Worm (Caenorhabditis elegans) whole organism, young adult: ENCODE data around the gene trcs-1.

Experiments
- B0019.2 ChIP-seq: fragments of 200-800 bp; sonication (Bioruptor generic); conservative IDR thresholded peaks from 2 replicates; pipeline ENCODE4 v1.3.6; 2022; ENCODE audit warnings: missing genetic modification reagents, missing genetic modification characterization, missing compliant biosample characterization
- B0035.1 ChIP-seq: sonication (generic microtip); optimal IDR thresholded peaks from 2 replicates; lab custom pipeline; 2016; ENCODE audit warnings: missing genetic modification characterization, mild to moderate bottlenecking, missing compliant biosample characterization, missing genotype, missing genetic modification reagents
- B0336.3 ChIP-seq: fragments of 200-800 bp; sonication (Bioruptor generic); IDR thresholded peaks from 2 replicates; pipeline ENCODE4 v1.3.6; 2022; ENCODE audit warnings: missing genetic modification characterization, missing compliant biosample characterization
- C06A6.2 ChIP-seq: fragments of 200-800 bp; sonication (Bioruptor generic); conservative IDR thresholded peaks from 2 replicates; pipeline ENCODE4 v1.3.6; 2022; ENCODE audit warnings: missing genetic modification characterization, missing compliant biosample characterization
- C17E4.6 ChIP-seq: fragments of 200-800 bp; sonication (Bioruptor generic); IDR thresholded peaks from 2 replicates; pipeline ENCODE4 v1.3.6; 2022; ENCODE audit warnings: missing genetic modification reagents, missing genetic modification characterization, missing compliant biosample characterization
- D2030.7 ChIP-seq: fragments of 200-800 bp; sonication (Bioruptor generic); IDR thresholded peaks from 2 replicates; pipeline ENCODE4 v1.3.6; 2022; ENCODE audit warnings: missing genetic modification reagents, missing genetic modification characterization, missing compliant biosample characterization
- F22D6.2 ChIP-seq: sonication (generic microtip); optimal IDR thresholded peaks from 2 replicates; lab custom pipeline; 2016; ENCODE audit warnings: mild to moderate bottlenecking, missing genetic modification characterization, missing compliant biosample characterization
- F23B12.7 ChIP-seq: sonication (generic microtip); optimal IDR thresholded peaks from 2 replicates; lab custom pipeline; 2017; ENCODE audit warnings: missing genetic modification characterization, mild to moderate bottlenecking, missing compliant biosample characterization, antibody characterized with exemption, moderate library complexity; ENCODE audit not compliant: insufficient read depth
- F49E8.2 ChIP-seq: sonication (generic microtip); optimal IDR thresholded peaks from 3 replicates; lab custom pipeline; 2017; ENCODE audit warnings: missing genetic modification characterization, mild to moderate bottlenecking, missing compliant biosample characterization, antibody characterized with exemption, moderate library complexity; ENCODE audit not compliant: insufficient read depth
- F52B5.7 ChIP-seq: sonication (generic microtip); optimal IDR thresholded peaks from 2 replicates; lab custom pipeline; 2016; ENCODE audit warnings: mild to moderate bottlenecking, missing genetic modification characterization, missing compliant biosample characterization
- F57C9.4 ChIP-seq: sonication (generic microtip); optimal IDR thresholded peaks from 2 replicates; lab custom pipeline; 2017; ENCODE audit warnings: mild to moderate bottlenecking, missing genetic modification characterization, missing compliant biosample characterization
- K11D2.4 ChIP-seq: fragments of 200-800 bp; sonication (Bioruptor generic); IDR thresholded peaks from 2 replicates; pipeline ENCODE4 v1.3.6; 2022; ENCODE audit warnings: missing genetic modification reagents, missing genetic modification characterization, missing compliant biosample characterization
- Y53G8AR.9 ChIP-seq: fragments of 200-800 bp; sonication (Bioruptor generic); conservative IDR thresholded peaks from 2 replicates; pipeline ENCODE4 v1.3.6; 2022; ENCODE audit warnings: missing genetic modification reagents, missing genetic modification characterization, missing compliant biosample characterization
- Y67H2A.10 ChIP-seq: fragments of 200-800 bp; sonication (Bioruptor generic); conservative IDR thresholded peaks from 2 replicates; pipeline ENCODE4 v1.3.6; 2022; ENCODE audit warnings: missing genetic modification reagents, missing genetic modification characterization, missing compliant biosample characterization
- Y79H2A.3 ChIP-seq: fragments of 200-800 bp; sonication (Bioruptor generic); conservative IDR thresholded peaks from 2 replicates; pipeline ENCODE4 v1.3.6; 2022; ENCODE audit warnings: missing genetic modification reagents, missing genetic modification characterization, missing compliant biosample characterization
- Y95B8A.8 ChIP-seq: fragments of 200-800 bp; sonication (Bioruptor generic); IDR thresholded peaks from 2 replicates; pipeline ENCODE4 v1.3.6; 2022; ENCODE audit warnings: missing genetic modification reagents, missing genetic modification characterization, missing compliant biosample characterization
- ZK185.1 ChIP-seq: sonication (generic microtip); optimal IDR thresholded peaks from 2 replicates; lab custom pipeline; 2016; ENCODE audit warnings: mild to moderate bottlenecking, missing genetic modification characterization, missing compliant biosample characterization; ENCODE audit not compliant: poor library complexity, severe bottlenecking
- akir-1 ChIP-seq: fragments of 200-800 bp; sonication (Bioruptor generic); optimal IDR thresholded peaks from 2 replicates; lab custom pipeline; 2018; ENCODE audit warnings: mild to moderate bottlenecking, missing genetic modification characterization, moderate library complexity, missing compliant biosample characterization
- atf-7 ChIP-seq: sonication (generic microtip); optimal IDR thresholded peaks from 2 replicates; lab custom pipeline; 2017; ENCODE audit warnings: mild to moderate bottlenecking, missing genetic modification characterization, missing compliant biosample characterization
- attf-5 ChIP-seq: fragments of 200-800 bp; sonication (Bioruptor generic); optimal IDR thresholded peaks from 2 replicates; lab custom pipeline; 2018; ENCODE audit warnings: mild to moderate bottlenecking, missing genetic modification characterization, missing compliant biosample characterization
- bed-2 ChIP-seq: fragments of 200-800 bp; sonication (Bioruptor generic); IDR thresholded peaks from 2 replicates; pipeline ENCODE4 v1.3.6; 2022; ENCODE audit warnings: missing genetic modification reagents, missing genetic modification characterization, missing compliant biosample characterization
- cebp-1 ChIP-seq, 2 experiments: fragments of 200-800 bp in 1 of 2; sonication (Bioruptor generic) in 1 of 2; sonication (generic microtip) in 1 of 2; IDR thresholded peaks in 1 of 2; optimal IDR thresholded peaks in 1 of 2; 2 replicates each; pipeline versions ENCODE4 v1.3.6 to Lab custom; 2017 to 2022; ENCODE audit warnings: missing compliant biosample characterization in 2 of 2, missing genetic modification characterization in 2 of 2, mild to moderate bottlenecking in 1 of 2, missing genetic modification reagents in 1 of 2, moderate library complexity in 1 of 2
- ceh-79 ChIP-seq: sonication (generic microtip); optimal IDR thresholded peaks from 2 replicates; lab custom pipeline; 2017; ENCODE audit warnings: mild to moderate bottlenecking, missing genetic modification characterization, missing compliant biosample characterization
- ceh-91 ChIP-seq: fragments of 200-800 bp; sonication (Bioruptor generic); IDR thresholded peaks from 2 replicates; pipeline ENCODE4 v1.3.6; 2022; ENCODE audit warnings: missing genetic modification reagents, missing genetic modification characterization, missing compliant biosample characterization
- egl-44 ChIP-seq: fragments of 200-800 bp; sonication (Bioruptor generic); IDR thresholded peaks from 2 replicates; pipeline ENCODE4 v1.3.6; 2022; ENCODE audit warnings: missing genetic modification reagents, missing genetic modification characterization, missing compliant biosample characterization
- egrh-3 ChIP-seq: fragments of 200-800 bp; sonication (Bioruptor generic); IDR thresholded peaks from 2 replicates; pipeline ENCODE4 v1.3.6; 2022; ENCODE audit warnings: missing genetic modification reagents, missing genetic modification characterization, missing compliant biosample characterization
- ets-4 ChIP-seq: fragments of 200-800 bp; sonication (Bioruptor generic); optimal IDR thresholded peaks from 2 replicates; lab custom pipeline; 2018; ENCODE audit warnings: mild to moderate bottlenecking, missing genetic modification characterization, missing compliant biosample characterization
- him-1 ChIP-seq: sonication (generic microtip); optimal IDR thresholded peaks from 2 replicates; lab custom pipeline; 2016; ENCODE audit warnings: missing genotype, missing genetic modification reagents, missing genetic modification characterization, missing compliant biosample characterization
- hmg-20 ChIP-seq: fragments of 200-800 bp; sonication (Bioruptor generic); IDR thresholded peaks from 2 replicates; pipeline ENCODE4 v1.3.6; 2022; ENCODE audit warnings: missing genetic modification reagents, missing genetic modification characterization, missing compliant biosample characterization
- hsf-1 ChIP-seq: fragments of 200-800 bp; sonication (Bioruptor generic); IDR thresholded peaks from 2 replicates; pipeline ENCODE4 v1.3.6; 2022; ENCODE audit warnings: missing genetic modification reagents, missing genetic modification characterization, missing compliant biosample characterization
- lin-40 ChIP-seq: sonication (generic microtip); optimal IDR thresholded peaks from 2 replicates; lab custom pipeline; 2016; ENCODE audit warnings: missing genetic modification characterization, mild to moderate bottlenecking, missing compliant biosample characterization, missing genotype, missing genetic modification reagents
- lir-1 ChIP-seq: fragments of 200-800 bp; sonication (Bioruptor generic); conservative IDR thresholded peaks from 2 replicates; pipeline ENCODE4 v1.3.6; 2022; ENCODE audit warnings: missing genetic modification reagents, missing genetic modification characterization, missing compliant biosample characterization
- madf-10 ChIP-seq: sonication (generic microtip); optimal IDR thresholded peaks from 2 replicates; lab custom pipeline; 2016; ENCODE audit warnings: mild to moderate bottlenecking, missing genetic modification characterization, missing compliant biosample characterization
- madf-8 ChIP-seq: fragments of 200-800 bp; sonication (Bioruptor generic); conservative IDR thresholded peaks from 2 replicates; pipeline ENCODE4 v1.3.6; 2022; ENCODE audit warnings: missing genetic modification reagents, missing genetic modification characterization, missing compliant biosample characterization
- mcd-1 ChIP-seq: fragments of 200-800 bp; sonication (Bioruptor generic); IDR thresholded peaks from 2 replicates; pipeline ENCODE4 v1.3.6; 2022; ENCODE audit warnings: missing genetic modification reagents, missing genetic modification characterization, missing compliant biosample characterization
- mxl-1 ChIP-seq: sonication (generic microtip); optimal IDR thresholded peaks from 2 replicates; lab custom pipeline; 2016; ENCODE audit warnings: missing genetic modification characterization, missing compliant biosample characterization
- nfyb-1 ChIP-seq: fragments of 200-800 bp; sonication (Bioruptor generic); IDR thresholded peaks from 2 replicates; pipeline ENCODE4 v1.3.6; 2022; ENCODE audit warnings: missing genetic modification reagents, missing genetic modification characterization, missing compliant biosample characterization
- nhr-27 ChIP-seq: fragments of 200-800 bp; sonication (Bioruptor generic); optimal IDR thresholded peaks from 2 replicates; lab custom pipeline; 2018; ENCODE audit warnings: mild to moderate bottlenecking, missing genetic modification characterization, moderate library complexity, missing compliant biosample characterization
- rcor-1 ChIP-seq: fragments of 200-800 bp; sonication (Bioruptor generic); IDR thresholded peaks from 2 replicates; pipeline ENCODE4 v1.3.6; 2022; ENCODE audit warnings: missing genetic modification reagents, missing genetic modification characterization, missing compliant biosample characterization
- sdz-38 ChIP-seq: sonication (generic microtip); optimal IDR thresholded peaks from 2 replicates; lab custom pipeline; 2016; ENCODE audit warnings: missing genotype, missing genetic modification characterization, missing compliant biosample characterization
- snpc-1.1 ChIP-seq: sonication (generic microtip); optimal IDR thresholded peaks from 2 replicates; lab custom pipeline; 2017; ENCODE audit warnings: missing genetic modification characterization, mild to moderate bottlenecking, missing compliant biosample characterization, antibody characterized with exemption, moderate library complexity, missing genotype, missing genetic modification reagents; ENCODE audit not compliant: insufficient read depth
- snpc-3.4 ChIP-seq: sonication (generic microtip); optimal IDR thresholded peaks from 2 replicates; lab custom pipeline; 2017; ENCODE audit warnings: missing genetic modification characterization, mild to moderate bottlenecking, missing compliant biosample characterization, antibody characterized with exemption, moderate library complexity, missing genotype, missing genetic modification reagents
- tbx-9 ChIP-seq: sonication (generic microtip); optimal IDR thresholded peaks from 2 replicates; lab custom pipeline; 2016; ENCODE audit warnings: borderline replicate concordance, missing genetic modification characterization, inconsistent platforms, missing compliant biosample characterization
- ztf-22 ChIP-seq: fragments of 200-800 bp; sonication (Bioruptor generic); optimal IDR thresholded peaks from 2 replicates; lab custom pipeline; 2018; ENCODE audit warnings: mild to moderate bottlenecking, missing genetic modification characterization, moderate library complexity, missing compliant biosample characterization
- ztf-25 ChIP-seq: fragments of 200-800 bp; sonication (Bioruptor generic); IDR thresholded peaks from 2 replicates; pipeline ENCODE4 v1.3.6; 2022; ENCODE audit warnings: missing genetic modification reagents, missing genetic modification characterization, missing compliant biosample characterization
- ztf-6 ChIP-seq: fragments of 200-800 bp; sonication (Bioruptor generic); IDR thresholded peaks from 2 replicates; pipeline ENCODE4 v1.3.6; 2022; ENCODE audit warnings: missing genetic modification reagents, missing genetic modification characterization, missing compliant biosample characterization

The trcs-1 gene

ce11 chrIV:9563529-9564376, 24.9 kb downstream of the trcs-1 start (continued):
- TF ChIP-seq Y95B8A.8 (GFP tag; lab: Robert Waterston, UW) (no peak), C17E4.6 (no peak), ztf-6 (GFP tag; lab: Robert Waterston, UW) (no peak), akir-1 (GFP tag; lab: Kevin White, UChicago) (no peak), mxl-1 (no peak), madf-8 (GFP tag; lab: Robert Waterston, UW) (no peak), hsf-1 (GFP tag; lab: Robert Waterston, UW) (no peak), bed-2 (GFP tag; lab: Robert Waterston, UW) (no peak), D2030.7 (GFP tag; lab: Robert Waterston, UW) (no peak), F57C9.4 (tag; lab: Kevin White, UChicago) (no peak), cebp-1 (GFP tag; IDR thresholded peaks at IDR 0.05; lab: Robert Waterston, UW) (no peak), cebp-1 (tag; optimal IDR thresholded peaks at IDR 0.05; lab: Kevin White, UChicago) (no peak), K11D2.4 (GFP tag; lab: Robert Waterston, UW) (no peak; the same call in 1 of the 2 replicates), F22D6.2 (tag; lab: Kevin White, UChicago) (peak; percentile 24), ztf-25 (GFP tag; lab: Robert Waterston, UW) (no peak), B0019.2 (GFP tag; lab: Robert Waterston, UW) (no peak), snpc-1.1 (tag; lab: Kevin White, UChicago) (no peak), rcor-1 (GFP tag; lab: Robert Waterston, UW) (no peak), Y67H2A.10 (no peak), F23B12.7 (tag; lab: Kevin White, UChicago) (no peak), him-1 (no peak), ZK185.1 (tag; lab: Kevin White, UChicago) (no peak), C06A6.2 (GFP tag; lab: Robert Waterston, UW) (no peak), egrh-3 (GFP tag; lab: Robert Waterston, UW) (peak; percentile 90), ztf-22 (no peak), F52B5.7 (tag; lab: Kevin White, UChicago) (peak; percentile 0), attf-5 (GFP tag; lab: Kevin White, UChicago) (no peak), madf-10 (tag; lab: Kevin White, UChicago) (no peak), snpc-3.4 (tag; lab: Kevin White, UChicago) (no peak), B0336.3 (no peak), tbx-9 (tag; lab: Kevin White, UChicago) (no peak), atf-7 (tag; lab: Kevin White, UChicago) (peak; percentile 26)

- TF ChIP-seq ceh-91 (GFP tag; lab: Robert Waterston, UW) (no peak), ets-4 (GFP tag; lab: Kevin White, UChicago) (no peak), Y53G8AR.9 (GFP tag; lab: Robert Waterston, UW) (no peak), lir-1 (GFP tag; lab: Robert Waterston, UW) (no peak), mcd-1 (GFP tag; lab: Robert Waterston, UW) (no peak), hmg-20 (no peak), lin-40 (tag; lab: Kevin White, UChicago) (no peak), hsf-1 (GFP tag; lab: Robert Waterston, UW) (no peak), C17E4.6 (no peak), ceh-79 (tag; lab: Kevin White, UChicago) (no peak), sdz-38 (tag; lab: Kevin White, UChicago) (no peak), Y79H2A.3 (no peak), tbx-9 (tag; lab: Kevin White, UChicago) (no peak), B0035.1 (tag; lab: Kevin White, UChicago) (no peak), nfyb-1 (GFP tag; lab: Robert Waterston, UW) (no peak), F49E8.2 (tag; lab: Kevin White, UChicago) (no peak), egl-44 (no peak), nhr-27 (tag; lab: Kevin White, UChicago) (no peak)
These were observed 25.6 kb downstream of the trcs-1 start, which contains the start of gene col-122 for ce11 chrIV:9563079-9563478. TSS of gene col-122 (plus strand) at chrIV:9563379.
